Fruit fly (Drosophila melanogaster): ENCODE data around the gene Usp32.

Gene Usp32

DNA sequence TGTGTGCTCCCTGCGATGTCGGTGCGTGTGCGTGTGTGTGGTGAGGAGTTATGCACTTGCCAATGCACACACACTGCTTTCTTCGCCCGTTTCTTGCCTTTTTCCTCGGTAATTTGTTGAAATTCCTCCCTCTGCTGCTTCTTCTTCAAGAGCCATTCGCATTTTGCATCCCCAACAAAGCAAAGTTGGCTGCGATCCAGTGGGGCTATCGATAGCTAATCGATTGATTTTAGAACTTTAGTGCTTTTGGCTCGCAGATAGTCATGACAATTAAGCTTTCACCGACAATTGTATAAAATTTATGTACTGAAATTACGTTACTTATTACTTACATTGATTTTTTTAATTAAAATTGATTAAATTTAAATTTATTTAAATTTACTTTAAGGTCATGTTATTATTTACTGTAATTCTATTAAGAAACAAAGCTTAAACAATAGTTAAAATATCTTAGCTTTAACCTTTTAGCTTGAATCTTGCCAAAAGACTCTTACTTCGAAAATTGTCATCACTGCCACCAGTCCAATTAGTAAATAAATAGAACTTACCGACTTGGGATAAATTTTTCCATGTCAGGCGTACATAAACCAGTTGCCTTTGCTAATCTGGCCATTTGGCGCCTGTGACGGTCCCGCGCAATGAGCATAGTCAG lies 36.7 kb upstream of the Usp32 start, which contains the start of the genes trc and CG32221 (continued):
- TF ChIP-seq dm (GFP tag; optimal IDR thresholded peaks at IDR 0.05) (no peak), Xbp1 (GFP tag; optimal IDR thresholded peaks at IDR 0.05) (peak; percentile 52), CG10543 (GFP tag; optimal IDR thresholded peaks at IDR 0.05) (no peak), CG2712 (tag; optimal IDR thresholded peaks at IDR 0.05) (no peak), MESR4 (GFP tag; optimal IDR thresholded peaks at IDR 0.05) (peak; percentile 89), Hr51 (GFP tag; optimal IDR thresholded peaks at IDR 0.05) (no peak), CG12744 (GFP tag; optimal IDR thresholded peaks at IDR 0.05) (no peak), tgo (GFP tag; IDR thresholded peaks at IDR 0.05) (peak; percentile 45; the same call in 1 of the 3 replicates), vnd (GFP tag; IDR thresholded peaks at IDR 0.05; ENCODE audit: partially characterized antibody) (0 out of 3 replicates have a peak, but pooled peaks have one; percentile 44), Ada2b (GFP tag; IDR thresholded peaks at IDR 0.05) (no peak), Max (GFP tag; optimal IDR thresholded peaks at IDR 0.05) (peak; percentile 1), chm (GFP tag; IDR thresholded peaks at IDR 0.05) (peak; percentile 67), Hsf (GFP tag; optimal IDR thresholded peaks at IDR 0.05) (peak; percentile 41), CG11560 (tag; IDR thresholded peaks at IDR 0.05) (peak; percentile 82; the same call in 2 of the 3 replicates), aop (GFP tag; IDR thresholded peaks at IDR 0.05) (no peak), fd64A (GFP tag; optimal IDR thresholded peaks at IDR 0.05) (no peak), Sin3A (optimal IDR thresholded peaks at IDR 0.05) (peak; percentile 48), Gsc (GFP tag; IDR thresholded peaks at IDR 0.05) (no peak), CG16863 (GFP tag; optimal IDR thresholded peaks at IDR 0.05) (no peak), CG7556 (GFP tag; optimal IDR thresholded peaks at IDR 0.05) (no peak), CG9215 (GFP tag; IDR thresholded peaks at IDR 0.05) (no peak), CG4617 (GFP tag; optimal IDR thresholded peaks at IDR 0.05; ENCODE audit: borderline replicate concordance) (peak; percentile 94), CG6254 (GFP tag; optimal IDR thresholded peaks at IDR 0.05) (peak; percentile 11), CG2120 (GFP tag; optimal IDR thresholded peaks at IDR 0.05) (peak; percentile 50), Hmr (GFP tag; optimal IDR thresholded peaks at IDR 0.05) (no peak), MTF-1 (GFP tag; optimal IDR thresholded peaks at IDR 0.05; ENCODE audit: borderline replicate concordance) (peak; percentile 58), Dip3 (GFP tag; optimal IDR thresholded peaks at IDR 0.05) (no peak), CG12104 (GFP tag; optimal IDR thresholded peaks at IDR 0.05) (peak; percentile 50), CG4404 (GFP tag; IDR thresholded peaks at IDR 0.05) (no peak), Dip2 (GFP tag; IDR thresholded peaks at IDR 0.05) (no peak), Med (GFP tag) (peak; percentile 82), CG8281 (tag; optimal IDR thresholded peaks at IDR 0.05) (no peak), Fer1 (GFP tag; optimal IDR thresholded peaks at IDR 0.05) (peak; percentile 70), tup (GFP tag; optimal IDR thresholded peaks at IDR 0.05) (no peak), trem (tag; optimal IDR thresholded peaks at IDR 0.05) (peak; percentile 44), unpg (GFP tag; optimal IDR thresholded peaks at IDR 0.05) (no peak), CG14667 (GFP tag; IDR thresholded peaks at IDR 0.05) (no peak), wdn (GFP tag; IDR thresholded peaks at IDR 0.05) (no peak), CG3726 (GFP tag; IDR thresholded peaks at IDR 0.05) (no peak), psq (GFP tag; optimal IDR thresholded peaks at IDR 0.05) (no peak), CG18476 (GFP tag; optimal IDR thresholded peaks at IDR 0.05) (no peak), pnt (GFP tag; optimal IDR thresholded peaks at IDR 0.05) (no peak), org-1 (GFP tag; optimal IDR thresholded peaks at IDR 0.05) (no peak), CG6272 (GFP tag; IDR thresholded peaks at IDR 0.05) (no peak), gsb-n (tag; optimal IDR thresholded peaks at IDR 0.05) (no peak), CG17359 (tag; optimal IDR thresholded peaks at IDR 0.05) (peak; percentile 33), gro (GFP tag; optimal IDR thresholded peaks at IDR 0.05) (no peak), CTCF (GFP tag; optimal IDR thresholded peaks at IDR 0.05) (no peak), pita (GFP tag; optimal IDR thresholded peaks at IDR 0.05) (no peak), CG34422 (GFP tag; IDR thresholded peaks at IDR 0.05) (peak; percentile 80), Doc2 (GFP tag; IDR thresholded peaks at IDR 0.05) (no peak), CG2199 (GFP tag; IDR thresholded peaks at IDR 0.05) (no peak)

All from whole organism, embryonic.